Fruit fly (Drosophila melanogaster) Kc167 (cell line): Measurements from ENCODE around the gene tal-1A.

Experiments used
- Myc ChIP-seq: fragments of >200 bp; optimal IDR thresholded peaks from 2 replicates; lab custom pipeline; 2017; ENCODE audit warnings: missing external identifiers
- Sin3A ChIP-seq: fragments of >200 bp; optimal IDR thresholded peaks from 2 replicates; lab custom pipeline; 2018; ENCODE audit warnings: missing external identifiers
- h ChIP-seq: fragments of >200 bp; optimal IDR thresholded peaks from 3 replicates; lab custom pipeline; 2018; ENCODE audit warnings: missing external identifiers
- insv ChIP-seq: fragments of >200 bp; optimal IDR thresholded peaks from 3 replicates; lab custom pipeline; 2018; ENCODE audit warnings: missing external identifiers
- psq ChIP-seq: fragments of >200 bp; optimal IDR thresholded peaks from 2 replicates; lab custom pipeline; 2017; ENCODE audit warnings: missing external identifiers
- ttk ChIP-seq: sonication (Bioruptor generic); optimal IDR thresholded peaks from 2 replicates; lab custom pipeline; 2017; ENCODE audit warnings: missing external identifiers

dm6 chr3R:13849327-13849726 is 36.4 kb downstream of the tal-1A start:
- TF ChIP-seq h (lab: Kevin White, UChicago), result no peak
- TF ChIP-seq insv (lab: Kevin White, UChicago), result no peak
- no peak for TF ChIP-seq ttk
- TF ChIP-seq Myc, result no peak
- TF ChIP-seq psq (lab: Kevin White, UChicago), result no peak
- TF ChIP-seq Sin3A (lab: Kevin White, UChicago), result no peak
